Worm (Caenorhabditis elegans) whole organism, L4 larva: Measurements from ENCODE around the gene asp-12.
A peak's percentile ranks its signal among the peaks of the same experiment; 100 is the strongest.

ENCODE experiments used
- F10B5.3 ChIP-seq: sonication (generic microtip); optimal IDR thresholded peaks from 2 replicates; lab custom pipeline; 2016; ENCODE audit warnings: mild to moderate bottlenecking, missing genetic modification characterization, missing compliant biosample characterization
- F26F4.8 ChIP-seq: fragments of 200-800 bp; sonication (Bioruptor generic); conservative IDR thresholded peaks from 2 replicates; pipeline ENCODE4 v1.3.6; 2022; ENCODE audit warnings: missing genetic modification characterization, missing compliant biosample characterization
- R02D3.7 ChIP-seq: fragments of 150-350 bp; sonication (generic microtip); optimal IDR thresholded peaks from 3 replicates; lab custom pipeline; 2014; ENCODE audit warnings: missing biosample characterization, missing genetic modification characterization
- ZK337.2 ChIP-seq: fragments of 200-800 bp; sonication (Bioruptor generic); IDR thresholded peaks from 2 replicates; pipeline ENCODE4 v1.3.6; 2022; ENCODE audit warnings: missing genetic modification reagents, missing genetic modification characterization, missing compliant biosample characterization
- ama-1 ChIP-seq: fragments of 150-350 bp; optimal IDR thresholded peaks from 2 replicates; lab custom pipeline; 2014; ENCODE audit warnings: inconsistent platforms, mixed read lengths
- arid-1 ChIP-seq: fragments of 200-800 bp; sonication (Bioruptor generic); conservative IDR thresholded peaks from 2 replicates; pipeline ENCODE4 v1.3.6; 2022; ENCODE audit warnings: missing genetic modification reagents, missing genetic modification characterization, missing compliant biosample characterization
- attf-4 ChIP-seq: sonication (generic microtip); optimal IDR thresholded peaks from 3 replicates; lab custom pipeline; 2017; ENCODE audit warnings: missing biosample characterization, missing genetic modification characterization
- ceh-20 ChIP-seq: fragments of 200-800 bp; sonication (Bioruptor generic); IDR thresholded peaks from 2 replicates; pipeline ENCODE4 v1.3.6; 2022; ENCODE audit warnings: missing genetic modification reagents, missing genetic modification characterization, missing compliant biosample characterization
- ceh-28 ChIP-seq: fragments of 150-350 bp; optimal IDR thresholded peaks from 2 replicates; lab custom pipeline; 2014; ENCODE audit warnings: missing biosample characterization, missing genetic modification reagents, missing genetic modification characterization
- ces-1 ChIP-seq: fragments of 150-350 bp; sonication (generic microtip); optimal IDR thresholded peaks from 4 replicates; lab custom pipeline; 2014; ENCODE audit warnings: missing biosample characterization, missing genetic modification reagents, missing genetic modification characterization
- daf-16 ChIP-seq, 3 experiments: sonication (generic microtip); optimal IDR thresholded peaks; 2 replicates each; lab custom pipeline; 2016 to 2017; ENCODE audit warnings: missing genetic modification characterization in 3 of 3, missing genetic modification reagents in 3 of 3, mild to moderate bottlenecking in 2 of 3, missing compliant biosample characterization in 2 of 3, missing biosample characterization in 1 of 3, moderate library complexity in 1 of 3
- dmd-6 ChIP-seq: fragments of 200-800 bp; sonication (Bioruptor generic); IDR thresholded peaks from 2 replicates; pipeline ENCODE4 v1.3.6; 2022; ENCODE audit warnings: missing genetic modification reagents, missing genetic modification characterization, missing compliant biosample characterization
- dmd-8 ChIP-seq: fragments of 200-800 bp; sonication (Bioruptor generic); IDR thresholded peaks from 2 replicates; pipeline ENCODE4 v1.3.6; 2022; ENCODE audit warnings: missing genetic modification characterization, missing compliant biosample characterization
- dmd-9 ChIP-seq: fragments of 200-800 bp; sonication (Bioruptor generic); IDR thresholded peaks from 2 replicates; pipeline ENCODE4 v1.3.6; 2022; ENCODE audit warnings: missing genetic modification reagents, missing genetic modification characterization, missing compliant biosample characterization
- dve-1 ChIP-seq: sonication (generic microtip); optimal IDR thresholded peaks from 2 replicates; lab custom pipeline; 2017; ENCODE audit warnings: antibody characterized with exemption, mild to moderate bottlenecking, missing genetic modification characterization, missing compliant biosample characterization; ENCODE audit not compliant: insufficient read depth
- fkh-10 ChIP-seq: fragments of 150-350 bp; optimal IDR thresholded peaks from 2 replicates; lab custom pipeline; 2014; ENCODE audit warnings: missing biosample characterization, missing genetic modification reagents, missing genetic modification characterization
- gei-8 ChIP-seq: fragments of 200-800 bp; sonication (Bioruptor generic); optimal IDR thresholded peaks from 2 replicates; lab custom pipeline; 2018; ENCODE audit warnings: mild to moderate bottlenecking, missing genetic modification characterization, missing compliant biosample characterization
- hlh-11 ChIP-seq: fragments of 200-800 bp; sonication (Bioruptor generic); optimal IDR thresholded peaks from 2 replicates; lab custom pipeline; 2018; ENCODE audit warnings: mild to moderate bottlenecking, missing genetic modification characterization, missing compliant biosample characterization
- hlh-30 ChIP-seq: sonication (generic microtip); optimal IDR thresholded peaks from 2 replicates; lab custom pipeline; 2017; ENCODE audit warnings: antibody characterized with exemption, mild to moderate bottlenecking, missing genetic modification characterization, missing compliant biosample characterization; ENCODE audit not compliant: insufficient read depth
- hmg-1.1 ChIP-seq: fragments of 200-800 bp; sonication (Bioruptor generic); IDR thresholded peaks from 2 replicates; pipeline ENCODE4 v1.3.6; 2022; ENCODE audit warnings: missing genetic modification reagents, missing genetic modification characterization, missing compliant biosample characterization
- lim-7 ChIP-seq: fragments of 200-800 bp; sonication (Bioruptor generic); IDR thresholded peaks from 2 replicates; pipeline ENCODE4 v1.3.6; 2022; ENCODE audit warnings: missing genetic modification characterization, missing compliant biosample characterization
- lir-3 ChIP-seq: sonication (generic microtip); optimal IDR thresholded peaks from 2 replicates; lab custom pipeline; 2016; ENCODE audit warnings: mild to moderate bottlenecking, missing genetic modification characterization, missing compliant biosample characterization
- lsy-2 ChIP-seq, 2 experiments: fragments of 150-350 bp in 1 of 2; sonication (generic microtip) in 1 of 2; optimal IDR thresholded peaks; 2 replicates each; lab custom pipeline; 2014 to 2017; ENCODE audit warnings: missing biosample characterization in 2 of 2, missing genetic modification characterization in 2 of 2
- madf-5 ChIP-seq, 2 experiments: fragments of 200-800 bp; sonication (Bioruptor generic); IDR thresholded peaks; 2 replicates each; pipeline ENCODE4 v1.3.6; 2022; ENCODE audit warnings: missing compliant biosample characterization in 2 of 2, missing genetic modification characterization in 2 of 2
- madf-9 ChIP-seq: fragments of 200-800 bp; sonication (Bioruptor generic); conservative IDR thresholded peaks from 2 replicates; pipeline ENCODE4 v1.3.6; 2022; ENCODE audit warnings: missing genetic modification reagents, missing genetic modification characterization, missing compliant biosample characterization
- mdl-1 ChIP-seq, 2 experiments: fragments of 150-350 bp in 1 of 2; sonication (generic microtip) in 1 of 2; optimal IDR thresholded peaks; 2 replicates each; lab custom pipeline; 2014 to 2017; ENCODE audit warnings: missing biosample characterization in 2 of 2, missing genetic modification characterization in 2 of 2
- mes-2 ChIP-seq: sonication (generic microtip); optimal IDR thresholded peaks from 2 replicates; lab custom pipeline; 2016; ENCODE audit warnings: missing genotype, mild to moderate bottlenecking, missing genetic modification characterization, missing compliant biosample characterization; ENCODE audit not compliant: poor library complexity, severe bottlenecking
- nhr-102 ChIP-seq: sonication (generic microtip); optimal IDR thresholded peaks from 2 replicates; lab custom pipeline; 2016; ENCODE audit warnings: mild to moderate bottlenecking, missing genetic modification characterization, moderate library complexity, missing compliant biosample characterization
- nhr-11 ChIP-seq: fragments of 150-350 bp; optimal IDR thresholded peaks from 2 replicates; lab custom pipeline; 2014; ENCODE audit warnings: missing biosample characterization, missing genetic modification characterization
- nhr-111 ChIP-seq: fragments of 200-800 bp; sonication (Bioruptor generic); optimal IDR thresholded peaks from 2 replicates; lab custom pipeline; 2018; ENCODE audit warnings: mild to moderate bottlenecking, missing genetic modification characterization, missing compliant biosample characterization
- nhr-237 ChIP-seq: sonication (generic microtip); optimal IDR thresholded peaks from 2 replicates; lab custom pipeline; 2017; ENCODE audit warnings: missing biosample characterization, missing genetic modification characterization
- nhr-25 ChIP-seq: sonication (generic microtip); optimal IDR thresholded peaks from 2 replicates; lab custom pipeline; 2017; ENCODE audit warnings: missing genetic modification characterization, mild to moderate bottlenecking, missing compliant biosample characterization, antibody characterized with exemption, moderate library complexity, borderline replicate concordance; ENCODE audit not compliant: insufficient read depth
- nhr-28 ChIP-seq: fragments of 150-350 bp; optimal IDR thresholded peaks from 2 replicates; lab custom pipeline; 2014; ENCODE audit warnings: missing biosample characterization, missing genetic modification characterization
- nhr-41 ChIP-seq: fragments of 200-800 bp; sonication (Bioruptor generic); IDR thresholded peaks from 2 replicates; pipeline ENCODE4 v1.3.6; 2022; ENCODE audit warnings: missing genetic modification reagents, missing genetic modification characterization, missing compliant biosample characterization
- nhr-42 ChIP-seq: fragments of 200-800 bp; sonication (Bioruptor generic); IDR thresholded peaks from 2 replicates; pipeline ENCODE4 v1.3.6; 2022; ENCODE audit warnings: missing genetic modification characterization, missing compliant biosample characterization
- nhr-48 ChIP-seq: sonication (generic microtip); optimal IDR thresholded peaks from 2 replicates; lab custom pipeline; 2016; ENCODE audit warnings: mild to moderate bottlenecking, missing genetic modification characterization, missing compliant biosample characterization
- rbr-2 ChIP-seq: sonication (generic microtip); optimal IDR thresholded peaks from 2 replicates; lab custom pipeline; 2016; ENCODE audit warnings: missing genotype, missing genetic modification characterization, missing compliant biosample characterization
- sdz-12 ChIP-seq: fragments of 200-800 bp; sonication (Bioruptor generic); optimal IDR thresholded peaks from 2 replicates; lab custom pipeline; 2018; ENCODE audit warnings: mild to moderate bottlenecking, missing genetic modification characterization, missing compliant biosample characterization
- skn-1 ChIP-seq: fragments of 150-350 bp; optimal IDR thresholded peaks from 2 replicates; lab custom pipeline; 2014; ENCODE audit warnings: missing biosample characterization, missing genetic modification characterization
- snpc-1.2 ChIP-seq: fragments of 200-800 bp; sonication (Bioruptor generic); IDR thresholded peaks from 2 replicates; pipeline ENCODE4 v1.3.6; 2022; ENCODE audit warnings: missing genetic modification reagents, missing genetic modification characterization, missing compliant biosample characterization
- snpc-4 ChIP-seq: fragments of 150-350 bp; optimal IDR thresholded peaks from 2 replicates; lab custom pipeline; 2014; ENCODE audit warnings: missing biosample characterization, missing genetic modification characterization
- spr-1 ChIP-seq: sonication (generic microtip); optimal IDR thresholded peaks from 2 replicates; lab custom pipeline; 2016; ENCODE audit warnings: mild to moderate bottlenecking, missing genetic modification characterization, missing compliant biosample characterization
- vab-7 ChIP-seq: fragments of 200-800 bp; sonication (Bioruptor generic); IDR thresholded peaks from 2 replicates; pipeline ENCODE4 v1.3.6; 2022; ENCODE audit warnings: missing genetic modification reagents, missing genetic modification characterization, missing compliant biosample characterization
- zag-1 ChIP-seq: fragments of 150-350 bp; optimal IDR thresholded peaks from 2 replicates; lab custom pipeline; 2014; ENCODE audit warnings: missing biosample characterization, missing genetic modification characterization
- zfp-2 ChIP-seq: sonication (generic microtip); optimal IDR thresholded peaks from 2 replicates; lab custom pipeline; 2016; ENCODE audit warnings: mild to moderate bottlenecking, missing genetic modification characterization, missing compliant biosample characterization
- zfp-3 ChIP-seq: fragments of 200-800 bp; sonication (Bioruptor generic); conservative IDR thresholded peaks from 2 replicates; pipeline ENCODE4 v1.3.6; 2022; ENCODE audit warnings: missing genetic modification reagents, missing genetic modification characterization, missing compliant biosample characterization

The asp-12 gene

DNA sequence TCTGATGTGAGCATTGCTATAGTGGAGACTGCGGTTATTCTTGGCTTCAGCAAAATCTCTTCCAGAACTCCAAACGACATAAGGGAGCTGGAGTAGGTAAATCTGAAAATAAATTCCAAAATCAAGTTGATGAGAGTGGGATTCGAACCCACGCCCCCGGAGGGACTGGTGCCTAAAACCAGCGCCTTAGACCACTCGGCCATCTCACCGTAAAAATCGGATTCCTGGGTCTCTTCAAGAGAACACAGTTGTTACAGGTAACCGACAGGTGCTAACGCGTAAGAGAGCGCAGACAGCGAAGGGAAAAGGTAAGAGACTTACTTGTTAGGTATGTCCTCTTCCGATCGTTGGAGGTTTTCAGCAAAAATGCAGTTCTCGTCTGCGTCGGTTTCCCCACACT, 33.7 kb upstream of the asp-12 start:
- TF ChIP-seq nhr-28 (tag; lab: Kevin White, UChicago) = peak; percentile 13
- 0 out of 2 replicates have a peak, but pooled peaks have one; percentile 24 for TF ChIP-seq madf-9 (GFP tag; lab: Robert Waterston, UW)
- peak; percentile 66 for TF ChIP-seq dve-1
- no peak for TF ChIP-seq R02D3.7 (tag; lab: Kevin White, UChicago)
- no peak for TF ChIP-seq lsy-2 (tag; optimal IDR thresholded peaks at IDR 0.05; lab: Kevin White, UChicago)
- peak; percentile 39; the same call in 1 of the 2 replicates for TF ChIP-seq nhr-42
- no peak for TF ChIP-seq ZK337.2 (GFP tag; lab: Robert Waterston, UW)
- no peak for TF ChIP-seq madf-5 (GFP tag; IDR thresholded peaks at IDR 0.05; lab: Robert Waterston, UW)
- peak; percentile 49 for TF ChIP-seq nhr-111
- TF ChIP-seq sdz-12 (GFP tag; lab: Kevin White, UChicago) = peak; percentile 2
- TF ChIP-seq snpc-1.2 = peak; percentile 65
- TF ChIP-seq vab-7 = peak; percentile 41; the same call in 1 of the 2 replicates
- no peak for TF ChIP-seq mes-2 (tag; lab: Kevin White, UChicago)
- no peak for TF ChIP-seq arid-1 (GFP tag; lab: Robert Waterston, UW)
- TF ChIP-seq dmd-8 (GFP tag; lab: Robert Waterston, UW) = 0 out of 2 replicates have a peak, but pooled peaks have one; percentile 32
- peak; percentile 49; the same call in 1 of the 2 replicates for TF ChIP-seq dmd-6
- 0 out of 2 replicates have a peak, but pooled peaks have one; percentile 32 for TF ChIP-seq nhr-41 (GFP tag; lab: Robert Waterston, UW)
- TF ChIP-seq zfp-2 (tag; lab: Kevin White, UChicago) = peak; percentile 20
- peak; percentile 61 for TF ChIP-seq snpc-4 (tag; lab: Kevin White, UChicago)
- no peak for TF ChIP-seq ceh-20 (GFP tag; lab: Robert Waterston, UW)
- TF ChIP-seq rbr-2 (tag; lab: Kevin White, UChicago) = peak; percentile 26
- no peak for TF ChIP-seq nhr-11 (tag; lab: Kevin White, UChicago)
- TF ChIP-seq nhr-48 (tag; lab: Kevin White, UChicago) = no peak
- no peak for TF ChIP-seq mdl-1 (tag; optimal IDR thresholded peaks at IDR 0.05; lab: Kevin White, UChicago)
- no peak for TF ChIP-seq nhr-237 (tag; lab: Kevin White, UChicago)
- 0 out of 2 replicates have a peak, but pooled peaks have one; percentile 45 for TF ChIP-seq F26F4.8 (GFP tag; lab: Robert Waterston, UW)
- TF ChIP-seq dmd-9 (GFP tag; lab: Robert Waterston, UW) = no peak
- peak; percentile 35 for TF ChIP-seq nhr-102
- TF ChIP-seq daf-16 (GFP tag; optimal IDR thresholded peaks at IDR 0.05; lab: Kevin White, UChicago) = peak in 1 of 2 experiments; percentile 38
- peak; percentile 45 for TF ChIP-seq daf-16 (tag; optimal IDR thresholded peaks at IDR 0.05; lab: Kevin White, UChicago)
- TF ChIP-seq skn-1 = no peak
- no peak for TF ChIP-seq ama-1
- peak; percentile 9 for TF ChIP-seq hlh-30 (tag; lab: Kevin White, UChicago)
- TF ChIP-seq F10B5.3 (tag; lab: Kevin White, UChicago) = no peak
- TF ChIP-seq lim-7 (GFP tag; lab: Robert Waterston, UW) = peak; percentile 70
- peak; percentile 18 for TF ChIP-seq gei-8 (GFP tag; lab: Kevin White, UChicago)
- peak; percentile 55 for TF ChIP-seq hmg-1.1 (GFP tag; lab: Robert Waterston, UW)
- no peak for TF ChIP-seq ces-1 (GFP tag; lab: Kevin White, UChicago)
- TF ChIP-seq hlh-11 (tag; lab: Kevin White, UChicago) = peak; percentile 54
- TF ChIP-seq lir-3 (tag; lab: Kevin White, UChicago) = peak; percentile 39
- TF ChIP-seq, all 104 proteins: peak for 23

DNA sequence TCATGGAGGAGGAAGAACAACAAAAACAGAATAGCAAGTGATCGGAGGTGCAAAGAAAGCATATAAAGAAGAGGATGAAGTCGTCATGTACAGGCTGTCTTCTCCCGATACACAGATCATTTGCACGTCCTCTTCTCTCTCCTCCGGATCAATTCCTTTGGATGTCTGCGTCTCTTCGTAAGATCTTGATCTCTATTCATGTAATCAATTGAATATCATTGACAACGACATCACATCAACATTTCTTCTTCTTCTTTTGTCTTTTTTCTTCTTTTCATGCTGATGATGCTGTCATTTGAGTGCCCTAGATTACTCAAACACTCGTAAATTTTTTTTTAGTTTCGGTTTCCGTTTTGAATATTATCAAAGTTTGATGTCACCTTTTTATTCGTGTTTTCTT, 30.7 kb upstream of the asp-12 start, which contains the start of gene rol-3:
Gene rol-3, minus strand, starts transcription at position 120 of the 400 bp plus-strand sequence.
- TF ChIP-seq attf-4 (tag; lab: Kevin White, UChicago) (no peak), hlh-11 (tag; lab: Kevin White, UChicago) (peak; percentile 42), nhr-28 (tag; lab: Kevin White, UChicago) (peak; percentile 54), ceh-28 (tag; lab: Kevin White, UChicago) (no peak), zfp-3 (no peak), zag-1 (tag; lab: Kevin White, UChicago) (no peak), fkh-10 (GFP tag; lab: Kevin White, UChicago) (no peak), lsy-2 (tag; optimal IDR thresholded peaks at IDR 0.05; lab: Kevin White, UChicago) (no peak), spr-1 (tag; lab: Kevin White, UChicago) (no peak), nhr-25 (tag; lab: Kevin White, UChicago) (no peak)
